Fruit fly (Drosophila melanogaster) whole organism, prepupa: ENCODE measurements around the gene Ubx.

Experiments
- Blimp-1 ChIP-seq: fragments of 200-800 bp; sonication (Bioruptor generic); optimal IDR thresholded peaks from 3 replicates; lab custom pipeline; 2017; ENCODE audit warnings: missing biosample characterization, missing genetic modification characterization, mild to moderate bottlenecking, moderate library complexity, missing genetic modification reagents
- CG10631 ChIP-seq: fragments of 200-800 bp; sonication (Bioruptor generic); optimal IDR thresholded peaks from 2 replicates; lab custom pipeline; 2016; ENCODE audit warnings: missing biosample characterization, missing genetic modification characterization
- CG10669 ChIP-seq: fragments of 200-800 bp; sonication (Bioruptor generic); optimal IDR thresholded peaks from 3 replicates; lab custom pipeline; 2018; ENCODE audit warnings: missing biosample characterization, mild to moderate bottlenecking, missing genetic modification characterization, moderate library complexity
- CG11294 ChIP-seq: fragments of 200-800 bp; sonication (Bioruptor generic); IDR thresholded peaks from 2 replicates; pipeline ENCODE4 v1.3.6; 2022; ENCODE audit warnings: missing biosample characterization, missing genetic modification characterization
- CG11762 ChIP-seq: fragments of 200-800 bp; sonication (Bioruptor generic); optimal IDR thresholded peaks from 3 replicates; lab custom pipeline; 2016; ENCODE audit warnings: missing biosample characterization, missing genetic modification characterization; ENCODE audit not compliant: insufficient read depth
- CG15336 ChIP-seq: fragments of 200-800 bp; sonication (Bioruptor generic); IDR thresholded peaks from 2 replicates; pipeline ENCODE4 v1.3.6; 2022; ENCODE audit warnings: missing biosample characterization, missing genetic modification characterization
- CG16779 ChIP-seq: fragments of 200-800 bp; sonication (Bioruptor generic); optimal IDR thresholded peaks from 3 replicates; lab custom pipeline; 2017; ENCODE audit warnings: missing biosample characterization, mild to moderate bottlenecking, missing genetic modification characterization
- CG31627 ChIP-seq: fragments of 200-800 bp; sonication (Bioruptor generic); optimal IDR thresholded peaks from 3 replicates; lab custom pipeline; 2016; ENCODE audit warnings: missing biosample characterization, missing genetic modification characterization
- CG32006 ChIP-seq: fragments of 200-800 bp; sonication (Bioruptor generic); optimal IDR thresholded peaks from 3 replicates; lab custom pipeline; 2017; ENCODE audit warnings: missing biosample characterization, mild to moderate bottlenecking, missing genetic modification characterization
- CG34406 ChIP-seq: fragments of 200-800 bp; sonication (Bioruptor generic); optimal IDR thresholded peaks from 3 replicates; lab custom pipeline; 2016; ENCODE audit warnings: missing biosample characterization, missing genetic modification characterization
- CG3919 ChIP-seq: fragments of 200-800 bp; sonication (Bioruptor generic); optimal IDR thresholded peaks from 3 replicates; lab custom pipeline; 2016; ENCODE audit warnings: missing biosample characterization, missing genetic modification characterization
- CG4318 ChIP-seq: fragments of 200-800 bp; sonication (Bioruptor generic); optimal IDR thresholded peaks from 3 replicates; lab custom pipeline; 2017; ENCODE audit warnings: missing biosample characterization, mild to moderate bottlenecking, missing genetic modification characterization
- CG6163 ChIP-seq: fragments of 200-800 bp; sonication (Bioruptor generic); IDR thresholded peaks from 3 replicates; pipeline ENCODE4 v1.3.6; 2022; ENCODE audit warnings: missing biosample characterization, missing genetic modification characterization
- CG6276 ChIP-seq: fragments of 200-800 bp; sonication (Bioruptor generic); optimal IDR thresholded peaks from 2 replicates; lab custom pipeline; 2017; ENCODE audit warnings: missing biosample characterization, mild to moderate bottlenecking, missing genetic modification characterization
- CG6792 ChIP-seq: fragments of 200-800 bp; sonication (Bioruptor generic); optimal IDR thresholded peaks from 3 replicates; lab custom pipeline; 2016; ENCODE audit warnings: missing biosample characterization, missing genetic modification characterization
- CG6808 ChIP-seq: fragments of 200-800 bp; sonication (Bioruptor generic); optimal IDR thresholded peaks from 3 replicates; lab custom pipeline; 2017; ENCODE audit warnings: missing biosample characterization, missing genetic modification characterization, mild to moderate bottlenecking, moderate library complexity, missing genetic modification reagents
- CG6854 ChIP-seq: fragments of 200-800 bp; sonication (Bioruptor generic); optimal IDR thresholded peaks from 2 replicates; lab custom pipeline; 2017; ENCODE audit warnings: missing biosample characterization, mild to moderate bottlenecking, missing genetic modification characterization
- CG8119 ChIP-seq: fragments of 200-800 bp; sonication (Bioruptor generic); IDR thresholded peaks from 3 replicates; pipeline ENCODE4 v1.3.6; 2022; ENCODE audit warnings: missing biosample characterization, missing genetic modification characterization
- CG8632 ChIP-seq: fragments of 200-800 bp; sonication (Bioruptor generic); optimal IDR thresholded peaks from 3 replicates; lab custom pipeline; 2016; ENCODE audit warnings: missing biosample characterization, missing genetic modification characterization
- Eip75B ChIP-seq: fragments of 200-800 bp; sonication (Bioruptor generic); optimal IDR thresholded peaks from 3 replicates; lab custom pipeline; 2016; ENCODE audit warnings: missing biosample characterization, missing genetic modification characterization
- Ets21C ChIP-seq: fragments of 200-800 bp; sonication (Bioruptor generic); optimal IDR thresholded peaks from 3 replicates; lab custom pipeline; 2016; ENCODE audit warnings: missing biosample characterization, missing genetic modification characterization
- Gug ChIP-seq: fragments of 200-800 bp; sonication (Bioruptor generic); IDR thresholded peaks from 2 replicates; pipeline ENCODE4 v1.3.6; 2022; ENCODE audit warnings: missing biosample characterization, missing genetic modification characterization
- Hr39 ChIP-seq: fragments of 200-800 bp; sonication (Bioruptor generic); optimal IDR thresholded peaks from 2 replicates; lab custom pipeline; 2016; ENCODE audit warnings: missing biosample characterization, missing genetic modification characterization
- Lpt ChIP-seq: fragments of 200-800 bp; sonication (Bioruptor generic); optimal IDR thresholded peaks from 3 replicates; lab custom pipeline; 2016; ENCODE audit warnings: missing biosample characterization, missing genetic modification characterization
- Met ChIP-seq: fragments of 200-800 bp; sonication (Bioruptor generic); optimal IDR thresholded peaks from 3 replicates; lab custom pipeline; 2016; ENCODE audit warnings: missing biosample characterization, missing genetic modification characterization
- OdsH ChIP-seq: fragments of 200-800 bp; sonication (Bioruptor generic); optimal IDR thresholded peaks from 3 replicates; lab custom pipeline; 2016; ENCODE audit warnings: missing biosample characterization, missing genetic modification characterization
- Smox ChIP-seq: fragments of 200-800 bp; sonication (Bioruptor generic); optimal IDR thresholded peaks from 3 replicates; lab custom pipeline; 2016; ENCODE audit warnings: missing biosample characterization, missing genetic modification characterization
- Sox102F ChIP-seq: fragments of 200-800 bp; sonication (Bioruptor generic); optimal IDR thresholded peaks from 2 replicates; lab custom pipeline; 2016; ENCODE audit warnings: missing biosample characterization, mild to moderate bottlenecking, missing genetic modification characterization
- Sox14 ChIP-seq: fragments of 200-800 bp; sonication (Bioruptor generic); optimal IDR thresholded peaks from 3 replicates; lab custom pipeline; 2016; ENCODE audit warnings: missing biosample characterization, missing genetic modification characterization
- achi ChIP-seq: fragments of 200-800 bp; sonication (Bioruptor generic); optimal IDR thresholded peaks from 3 replicates; lab custom pipeline; 2016; ENCODE audit warnings: missing biosample characterization, missing genetic modification characterization
- acj6 ChIP-seq: fragments of 200-800 bp; sonication (Bioruptor generic); optimal IDR thresholded peaks from 3 replicates; lab custom pipeline; 2016; ENCODE audit warnings: missing biosample characterization, missing genetic modification characterization
- cyc ChIP-seq: fragments of 200-800 bp; sonication (Bioruptor generic); optimal IDR thresholded peaks from 3 replicates; lab custom pipeline; 2016; ENCODE audit warnings: missing biosample characterization, missing genetic modification characterization
- dac ChIP-seq: fragments of 200-800 bp; sonication (Bioruptor generic); optimal IDR thresholded peaks from 2 replicates; lab custom pipeline; 2017; ENCODE audit warnings: missing biosample characterization, mild to moderate bottlenecking, missing genetic modification characterization
- dsx ChIP-seq: fragments of 200-800 bp; optimal IDR thresholded peaks from 3 replicates; lab custom pipeline; 2019; ENCODE audit warnings: missing biosample characterization, mild to moderate bottlenecking, missing genetic modification characterization, moderate library complexity; ENCODE audit not compliant: poor library complexity, severe bottlenecking
- eg ChIP-seq: fragments of 200-800 bp; sonication (Bioruptor generic); IDR thresholded peaks from 3 replicates; pipeline ENCODE4 v1.3.6; 2022; ENCODE audit warnings: missing biosample characterization, missing genetic modification characterization
- esn ChIP-seq: fragments of 200-800 bp; sonication (Bioruptor generic); optimal IDR thresholded peaks from 2 replicates; lab custom pipeline; 2016; ENCODE audit warnings: missing biosample characterization, mild to moderate bottlenecking, missing genetic modification characterization, moderate library complexity
- fd59A ChIP-seq: fragments of 200-800 bp; sonication (Bioruptor generic); optimal IDR thresholded peaks from 2 replicates; lab custom pipeline; 2017; ENCODE audit warnings: missing biosample characterization, mild to moderate bottlenecking, missing genetic modification characterization, missing genetic modification reagents
- fd85E ChIP-seq: fragments of 200-800 bp; sonication (Bioruptor generic); optimal IDR thresholded peaks from 3 replicates; lab custom pipeline; 2016; ENCODE audit warnings: missing biosample characterization, missing genetic modification characterization
- fkh ChIP-seq: fragments of 200-800 bp; sonication (Bioruptor generic); optimal IDR thresholded peaks from 3 replicates; lab custom pipeline; 2017; ENCODE audit warnings: missing biosample characterization, mild to moderate bottlenecking, missing genetic modification characterization, moderate library complexity
- net ChIP-seq: fragments of 200-800 bp; sonication (Bioruptor generic); optimal IDR thresholded peaks from 3 replicates; lab custom pipeline; 2016; ENCODE audit warnings: missing biosample characterization, missing genetic modification characterization
- pdm3 ChIP-seq: fragments of 200-800 bp; sonication (Bioruptor generic); optimal IDR thresholded peaks from 3 replicates; lab custom pipeline; 2016; ENCODE audit warnings: missing biosample characterization, missing genetic modification characterization
- salr ChIP-seq, 2 experiments: fragments of 200-800 bp; sonication (Bioruptor generic); optimal IDR thresholded peaks; 3 replicates each; lab custom pipeline; 2016 to 2018; ENCODE audit warnings: missing biosample characterization in 2 of 2, missing genetic modification characterization in 2 of 2, mild to moderate bottlenecking in 1 of 2
- spab ChIP-seq: fragments of 200-800 bp; sonication (Bioruptor generic); optimal IDR thresholded peaks from 2 replicates; lab custom pipeline; 2017; ENCODE audit warnings: missing biosample characterization, mild to moderate bottlenecking, missing genetic modification characterization, missing genetic modification reagents
- ss ChIP-seq, 2 experiments: fragments of 200-800 bp; sonication (Bioruptor generic); optimal IDR thresholded peaks; 2 replicates in 1 of 2; 3 replicates in 1 of 2; lab custom pipeline; 2017 to 2018; ENCODE audit warnings: mild to moderate bottlenecking in 2 of 2, missing biosample characterization in 2 of 2, missing genetic modification characterization in 2 of 2, moderate library complexity in 1 of 2
- svp ChIP-seq: fragments of 200-800 bp; sonication (Bioruptor generic); peaks from one replicate; lab custom pipeline; 2016; ENCODE audit warnings: missing biosample characterization, missing genetic modification characterization
- topi ChIP-seq: fragments of 200-800 bp; sonication (Bioruptor generic); optimal IDR thresholded peaks from 3 replicates; lab custom pipeline; 2016; ENCODE audit warnings: missing biosample characterization, missing genetic modification characterization
- vri ChIP-seq: fragments of 200-800 bp; sonication (Bioruptor generic); optimal IDR thresholded peaks from 3 replicates; lab custom pipeline; 2016; ENCODE audit warnings: missing biosample characterization, mild to moderate bottlenecking, missing genetic modification characterization

Ubx gene

dm6 chr3R:16702810-16703209, 31.4 kb downstream of the Ubx start:
- TF ChIP-seq CG8632 (GFP tag; lab: Kevin White, UChicago): no peak
- no peak for TF ChIP-seq CG31627 (GFP tag; lab: Kevin White, UChicago)
- TF ChIP-seq Smox (GFP tag; lab: Kevin White, UChicago): no peak
- peak; percentile 36 for TF ChIP-seq Sox14 (GFP tag; lab: Kevin White, UChicago)
- no peak for TF ChIP-seq spab
- TF ChIP-seq pdm3: no peak
- 0 out of 2 replicates have a peak, but pooled peaks have one; percentile 39 for TF ChIP-seq Gug
- no peak for TF ChIP-seq cyc (GFP tag; lab: Kevin White, UChicago)
- no peak for TF ChIP-seq CG11762 (GFP tag; lab: Kevin White, UChicago)
- TF ChIP-seq Blimp-1 (GFP tag; lab: Kevin White, UChicago): no peak
- no peak for TF ChIP-seq CG8119 (GFP tag; lab: Robert Waterston, UW)
- TF ChIP-seq vri: no peak
- TF ChIP-seq topi (GFP tag; lab: Kevin White, UChicago): no peak
- no peak for TF ChIP-seq Met (GFP tag; lab: Kevin White, UChicago)
- no peak for TF ChIP-seq CG32006 (GFP tag; lab: Kevin White, UChicago)
- TF ChIP-seq achi (GFP tag; lab: Kevin White, UChicago): no peak
- no peak for TF ChIP-seq Lpt
- no peak for TF ChIP-seq CG10669 (GFP tag; lab: Kevin White, UChicago)
- no peak for TF ChIP-seq CG10631 (GFP tag; lab: Kevin White, UChicago)
- TF ChIP-seq net (GFP tag; lab: Kevin White, UChicago): no peak
- TF ChIP-seq Sox102F (GFP tag; lab: Kevin White, UChicago): no peak
- TF ChIP-seq eg (GFP tag; lab: Robert Waterston, UW): 0 out of 3 replicates have a peak, but pooled peaks have one; percentile 18
- TF ChIP-seq Ets21C: no peak
- TF ChIP-seq svp (GFP tag; lab: Kevin White, UChicago): peak; percentile 71
- no peak for TF ChIP-seq Hr39 (GFP tag; lab: Kevin White, UChicago)
- peak in 1 of 2 experiments; percentile 25 for TF ChIP-seq ss (GFP tag; optimal IDR thresholded peaks at IDR 0.05; lab: Kevin White, UChicago)
- 0 out of 2 replicates have a peak, but pooled peaks have one; percentile 35 for TF ChIP-seq CG15336 (GFP tag; lab: Robert Waterston, UW)
- TF ChIP-seq CG6854 (GFP tag; lab: Kevin White, UChicago): no peak
- TF ChIP-seq fkh: peak; percentile 98
- no peak for TF ChIP-seq acj6 (GFP tag; lab: Kevin White, UChicago)
- TF ChIP-seq CG6163 (GFP tag; lab: Robert Waterston, UW): peak; percentile 55; the same call in 1 of the 3 replicates
- no peak for TF ChIP-seq CG11294
- no peak for TF ChIP-seq Eip75B
- TF ChIP-seq esn: no peak
- TF ChIP-seq CG34406 (GFP tag; lab: Kevin White, UChicago): no peak

- TF ChIP-seq vri (no peak), CG11294 (no peak), CG10631 (GFP tag; lab: Kevin White, UChicago) (no peak), dsx (GFP tag; lab: Kevin White, UChicago) (no peak), CG6276 (GFP tag; lab: Kevin White, UChicago) (no peak)
Measured at dm6 chr3R:16700915-16701314, 33.3 kb downstream of the Ubx start.

- TF ChIP-seq dac (GFP tag; lab: Kevin White, UChicago) (no peak), CG4318 (no peak), Ets21C (no peak), fd85E (GFP tag; lab: Kevin White, UChicago) (no peak), CG3919 (no peak), CG6808 (GFP tag; lab: Kevin White, UChicago) (no peak), CG6792 (GFP tag; lab: Kevin White, UChicago) (no peak), fd59A (GFP tag; lab: Kevin White, UChicago) (no peak), CG16779 (tag; lab: Kevin White, UChicago) (no peak), pdm3 (no peak), salr (GFP tag; optimal IDR thresholded peaks at IDR 0.05; lab: Kevin White, UChicago) (no peak), CG6276 (GFP tag; lab: Kevin White, UChicago) (no peak), OdsH (GFP tag; lab: Kevin White, UChicago) (no peak)
Measured at dm6 chr3R:16682901-16683300, 51.3 kb downstream of the Ubx start.
